Worm (Caenorhabditis elegans): ENCODE measurements around the gene B0281.6.
A peak's percentile ranks its signal among the peaks of the same experiment; 100 is the strongest.

Gene B0281.6

ce11 chrII:2312747-2313146 is 10.5 kb upstream of the B0281.6 start, which contains the start of the genes trim-21 and B0281.1:
TSS of gene trim-21 (minus strand) at chrII:2312847.
TSS of gene B0281.1 (plus strand) at chrII:2313067.
- TF ChIP-seq lin-39 (tag; optimal IDR thresholded peaks at IDR 0.05): no peak
- no peak for TF ChIP-seq aly-2 (tag; optimal IDR thresholded peaks at IDR 0.05)
- no peak for TF ChIP-seq ceh-16 (tag; optimal IDR thresholded peaks at IDR 0.05)
- TF ChIP-seq ztf-4 (tag; optimal IDR thresholded peaks at IDR 0.05): no peak
- no peak for TF ChIP-seq nhr-77 (tag; optimal IDR thresholded peaks at IDR 0.05)
- no peak for TF ChIP-seq nhr-67 (tag; optimal IDR thresholded peaks at IDR 0.05)
- TF ChIP-seq nhr-28 (tag; optimal IDR thresholded peaks at IDR 0.05): no peak
- no peak for TF ChIP-seq fkh-10 (GFP tag; optimal IDR thresholded peaks at IDR 0.05)
- no peak for TF ChIP-seq jun-1 (tag; optimal IDR thresholded peaks at IDR 0.05)
- no peak for TF ChIP-seq nhr-12 (tag; optimal IDR thresholded peaks at IDR 0.05)
- TF ChIP-seq skn-1 (tag; optimal IDR thresholded peaks at IDR 0.05): no peak
- no peak for TF ChIP-seq nfya-1 (tag; optimal IDR thresholded peaks at IDR 0.05; ENCODE audit: insufficient read depth)
- no peak for TF ChIP-seq mdl-1 (tag; optimal IDR thresholded peaks at IDR 0.05)
- TF ChIP-seq nhr-11 (tag; optimal IDR thresholded peaks at IDR 0.05): no peak
- no peak for TF ChIP-seq nhr-237 (tag; optimal IDR thresholded peaks at IDR 0.05)
- TF ChIP-seq zag-1 (tag; optimal IDR thresholded peaks at IDR 0.05): no peak
- no peak for TF ChIP-seq unc-39 (tag; optimal IDR thresholded peaks at IDR 0.05)
- no peak for TF ChIP-seq fos-1 (tag; optimal IDR thresholded peaks at IDR 0.05)

DNA sequence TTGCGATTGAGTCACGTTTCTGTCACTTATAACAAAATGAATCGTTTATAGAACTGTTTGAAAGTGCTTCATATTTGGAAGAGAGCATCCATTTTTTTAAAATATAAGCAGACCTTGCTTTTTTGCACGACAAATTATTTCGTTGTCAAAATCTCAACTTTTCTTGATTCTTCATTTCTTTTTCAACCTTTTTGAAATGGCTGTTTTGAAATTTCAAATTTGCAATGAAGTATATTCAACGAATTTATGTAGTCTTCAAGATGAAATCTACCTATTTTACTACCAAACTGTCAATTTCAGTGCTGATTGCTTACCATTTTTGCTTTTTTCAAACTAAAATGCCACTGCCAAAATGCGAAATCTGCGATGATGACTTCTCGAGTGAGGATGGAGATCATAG is 4.5 kb upstream of the B0281.6 start, which contains the start of gene B0281.3:
Gene B0281.3 (plus strand): TSS at position 301 of the 400 bp plus-strand sequence.
- TF ChIP-seq nhr-43 (tag; optimal IDR thresholded peaks at IDR 0.05; ENCODE audit: poor library complexity, severe bottlenecking): no peak
- no peak for TF ChIP-seq nfya-1 (tag; optimal IDR thresholded peaks at IDR 0.05; ENCODE audit: insufficient read depth)
- no peak for TF ChIP-seq nhr-28 (tag; optimal IDR thresholded peaks at IDR 0.05)
- TF ChIP-seq aly-2 (tag; optimal IDR thresholded peaks at IDR 0.05): no peak
- no peak for TF ChIP-seq lsy-12 (tag; optimal IDR thresholded peaks at IDR 0.05)
- TF ChIP-seq ceh-82 (tag; optimal IDR thresholded peaks at IDR 0.05): no peak
- no peak for TF ChIP-seq daf-12 (tag; optimal IDR thresholded peaks at IDR 0.05)
- TF ChIP-seq egl-27 (tag; optimal IDR thresholded peaks at IDR 0.05): no peak
- TF ChIP-seq tbx-2 (tag; optimal IDR thresholded peaks at IDR 0.05): no peak
- TF ChIP-seq pqm-1 (tag; optimal IDR thresholded peaks at IDR 0.05): no peak

- TF ChIP-seq elt-2 (tag; optimal IDR thresholded peaks at IDR 0.05) (peak; percentile 56), pqm-1 (tag; optimal IDR thresholded peaks at IDR 0.05) (peak; percentile 59), fkh-10 (GFP tag; optimal IDR thresholded peaks at IDR 0.05) (no peak), fos-1 (tag; optimal IDR thresholded peaks at IDR 0.05) (no peak)
Observed at ce11 chrII:2305507-2305906, 3.3 kb upstream of the B0281.6 start.

DNA sequence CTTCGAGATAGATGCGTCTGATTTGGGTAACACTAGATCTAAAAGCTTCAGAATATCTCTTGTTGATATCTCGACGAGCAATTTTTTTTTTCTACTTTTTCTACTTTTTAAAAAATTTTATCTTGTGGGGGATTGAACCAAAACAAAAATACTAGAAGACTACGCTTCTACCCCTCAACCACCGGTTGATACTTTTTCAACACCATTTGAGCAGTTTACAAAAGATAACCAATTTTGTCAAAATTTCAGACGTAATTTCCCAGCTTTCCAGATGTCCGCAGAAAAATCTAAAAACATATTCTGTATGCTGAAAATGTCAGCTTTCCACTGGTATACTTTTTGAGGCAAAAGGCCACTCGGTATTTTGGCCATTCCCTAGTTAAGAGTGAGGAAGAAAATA is 2.3 kb upstream of the B0281.6 start:
- no peak for TF ChIP-seq zag-1 (tag; optimal IDR thresholded peaks at IDR 0.05)
- TF ChIP-seq fos-1 (tag; optimal IDR thresholded peaks at IDR 0.05): no peak
- TF ChIP-seq unc-62 (GFP tag; optimal IDR thresholded peaks at IDR 0.05): no peak
- TF ChIP-seq aly-2 (tag; optimal IDR thresholded peaks at IDR 0.05): no peak
- TF ChIP-seq nhr-11 (tag; optimal IDR thresholded peaks at IDR 0.05): no peak

ce11 chrII:2300861-2301260 is 1.4 kb downstream of the B0281.6 start, which contains the start of gene B0281.5:
TSS of gene B0281.5 (minus strand) at chrII:2300961.
- TF ChIP-seq nhr-11 (tag; optimal IDR thresholded peaks at IDR 0.05) (no peak), tbx-2 (tag; optimal IDR thresholded peaks at IDR 0.05) (no peak), nhr-237 (tag; optimal IDR thresholded peaks at IDR 0.05) (no peak), nhr-12 (tag; optimal IDR thresholded peaks at IDR 0.05) (no peak), lsy-12 (tag; optimal IDR thresholded peaks at IDR 0.05) (no peak), ceh-9 (tag; optimal IDR thresholded peaks at IDR 0.05) (no peak), unc-62 (GFP tag; optimal IDR thresholded peaks at IDR 0.05) (no peak), egl-5 (tag; optimal IDR thresholded peaks at IDR 0.05) (no peak), nhr-76 (tag; optimal IDR thresholded peaks at IDR 0.05) (no peak), pqm-1 (tag; optimal IDR thresholded peaks at IDR 0.05) (no peak)

ce11 chrII:2298742-2299141 is 3.5 kb downstream of the B0281.6 start, which contains the start of gene B0281.4:
TSS of gene B0281.4 (minus strand) at chrII:2298842.
- TF ChIP-seq nhr-237 (tag; optimal IDR thresholded peaks at IDR 0.05) (no peak), hmg-11 (tag; optimal IDR thresholded peaks at IDR 0.05) (no peak), pha-4 (tag; optimal IDR thresholded peaks at IDR 0.05) (no peak), nhr-11 (tag; optimal IDR thresholded peaks at IDR 0.05) (no peak), nhr-25 (tag; optimal IDR thresholded peaks at IDR 0.05) (no peak), nhr-76 (tag; optimal IDR thresholded peaks at IDR 0.05) (no peak), nhr-67 (tag; optimal IDR thresholded peaks at IDR 0.05) (no peak), mml-1 (tag; optimal IDR thresholded peaks at IDR 0.05) (no peak), ceh-28 (tag; optimal IDR thresholded peaks at IDR 0.05) (no peak), nhr-23 (tag; optimal IDR thresholded peaks at IDR 0.05) (no peak), tbx-2 (tag; optimal IDR thresholded peaks at IDR 0.05) (no peak), mdl-1 (tag; optimal IDR thresholded peaks at IDR 0.05) (no peak), ZK546.5 (tag; optimal IDR thresholded peaks at IDR 0.05) (no peak), ceh-82 (tag; optimal IDR thresholded peaks at IDR 0.05) (no peak)

All from whole organism, L3 larva.